Fruit fly (Drosophila melanogaster) whole organism, wandering third instar larva: ENCODE measurements around the gene CheB93b.
A peak's percentile ranks its signal among the peaks of the same experiment; 100 is the strongest.

ENCODE experiments used
- Abd-B ChIP-seq: fragments of >200 bp; optimal IDR thresholded peaks from 2 replicates; lab custom pipeline; 2017; ENCODE audit warnings: missing biosample characterization, missing genetic modification characterization
- CG32264 ChIP-seq: fragments of 200-800 bp; sonication (Bioruptor generic); optimal IDR thresholded peaks from 2 replicates; lab custom pipeline; 2016; ENCODE audit warnings: missing biosample characterization, missing genetic modification characterization
- CG9705 ChIP-seq: fragments of 200-800 bp; sonication (Bioruptor generic); optimal IDR thresholded peaks from 2 replicates; lab custom pipeline; 2018; ENCODE audit warnings: missing biosample characterization, mild to moderate bottlenecking, missing genetic modification characterization
- CrebA ChIP-seq: fragments of 200-800 bp; sonication (Bioruptor generic); optimal IDR thresholded peaks from 2 replicates; lab custom pipeline; 2016; ENCODE audit warnings: missing biosample characterization, mild to moderate bottlenecking, missing genetic modification characterization, borderline replicate concordance
- Dfd ChIP-seq: fragments of >200 bp; optimal IDR thresholded peaks from 2 replicates; lab custom pipeline; 2017; ENCODE audit warnings: missing biosample characterization, missing genetic modification characterization
- Dif ChIP-seq: fragments of 200-275, 200-300 bp; sonication (Bioruptor generic); optimal IDR thresholded peaks from 2 replicates; lab custom pipeline; 2018; ENCODE audit warnings: missing biosample characterization, missing genetic modification characterization; ENCODE audit not compliant: partially characterized antibody
- GATAd ChIP-seq: sonication (Bioruptor generic); optimal IDR thresholded peaks from 2 replicates; lab custom pipeline; 2016; ENCODE audit warnings: missing biosample characterization, missing genetic modification characterization
- HLH106 ChIP-seq: fragments of 200-800 bp; optimal IDR thresholded peaks from 3 replicates; lab custom pipeline; 2019; ENCODE audit warnings: missing biosample characterization, mild to moderate bottlenecking, missing genetic modification characterization, moderate library complexity
- Hnf4 ChIP-seq: fragments of 200-800 bp; sonication (Bioruptor generic); optimal IDR thresholded peaks from 2 replicates; lab custom pipeline; 2016; ENCODE audit warnings: missing biosample characterization, mild to moderate bottlenecking, missing genetic modification characterization
- Hr78 ChIP-seq: fragments of >200 bp; optimal IDR thresholded peaks from 2 replicates; lab custom pipeline; 2017; ENCODE audit warnings: missing biosample characterization, missing genetic modification characterization
- Hr83 ChIP-seq: fragments of 200-300 bp; sonication (Bioruptor generic); optimal IDR thresholded peaks from 2 replicates; lab custom pipeline; 2016; ENCODE audit warnings: missing biosample characterization, mild to moderate bottlenecking, missing genetic modification characterization, moderate library complexity; ENCODE audit not compliant: poor library complexity, severe bottlenecking
- Jra ChIP-seq: sonication (Bioruptor generic); optimal IDR thresholded peaks from 2 replicates; lab custom pipeline; 2016; ENCODE audit warnings: missing biosample characterization, missing genetic modification characterization
- Mio ChIP-seq: sonication (Bioruptor generic); optimal IDR thresholded peaks from 2 replicates; lab custom pipeline; 2016; ENCODE audit warnings: missing biosample characterization, missing genetic modification characterization
- Myc ChIP-seq: fragments of >200 bp; optimal IDR thresholded peaks from 2 replicates; lab custom pipeline; 2017
- N ChIP-seq: fragments of >200 bp; optimal IDR thresholded peaks from 2 replicates; lab custom pipeline; 2018; ENCODE audit warnings: missing biosample characterization, missing external identifiers, missing genetic modification characterization
- OdsH ChIP-seq: fragments of 200-800 bp; sonication (Bioruptor generic); optimal IDR thresholded peaks from 2 replicates; lab custom pipeline; 2016; ENCODE audit warnings: missing biosample characterization, mild to moderate bottlenecking, missing genetic modification characterization
- Rel ChIP-seq, 2 experiments: fragments of 200-800 bp; sonication (Bioruptor generic) in 1 of 2; optimal IDR thresholded peaks; 2 replicates in 1 of 2; 3 replicates in 1 of 2; lab custom pipeline; 2016 to 2019; ENCODE audit warnings: mild to moderate bottlenecking in 2 of 2, missing biosample characterization in 2 of 2, missing genetic modification characterization in 2 of 2, moderate library complexity in 1 of 2
- Sp1 ChIP-seq: fragments of 200-800 bp; sonication (Bioruptor generic); optimal IDR thresholded peaks from 3 replicates; lab custom pipeline; 2019; ENCODE audit warnings: missing biosample characterization, mild to moderate bottlenecking, missing genetic modification characterization, moderate library complexity
- Vsx2 ChIP-seq: fragments of 200-300, 225-300 bp; sonication (Bioruptor generic); optimal IDR thresholded peaks from 2 replicates; lab custom pipeline; 2018; ENCODE audit warnings: missing biosample characterization, missing genetic modification characterization; ENCODE audit not compliant: partially characterized antibody
- br ChIP-seq: fragments of 200-800 bp; sonication (Bioruptor generic); optimal IDR thresholded peaks from 2 replicates; lab custom pipeline; 2016; ENCODE audit warnings: missing biosample characterization, missing genetic modification characterization
- brk ChIP-seq: fragments of 200-800 bp; sonication (Bioruptor generic); optimal IDR thresholded peaks from 2 replicates; lab custom pipeline; 2016; ENCODE audit warnings: missing biosample characterization, mild to moderate bottlenecking, missing genetic modification characterization
- dl ChIP-seq, 2 experiments: fragments of 175-275, 200-275 bp in 1 of 2; fragments of 200-275 bp in 1 of 2; sonication (Bioruptor generic); optimal IDR thresholded peaks; lab custom pipeline; 2018; ENCODE audit warnings: mild to moderate bottlenecking in 2 of 2, missing biosample characterization in 2 of 2, missing genetic modification characterization in 2 of 2, moderate library complexity in 2 of 2; ENCODE audit not compliant: partially characterized antibody in 2 of 2, insufficient read depth in 1 of 2
- dmrt93B ChIP-seq: fragments of 200-800 bp; sonication (Bioruptor generic); optimal IDR thresholded peaks from 2 replicates; lab custom pipeline; 2018; ENCODE audit warnings: missing biosample characterization, mild to moderate bottlenecking, missing genetic modification characterization
- dsf ChIP-seq: sonication (Bioruptor generic); optimal IDR thresholded peaks from 2 replicates; lab custom pipeline; 2016; ENCODE audit warnings: missing biosample characterization, missing genetic modification characterization, borderline replicate concordance
- ey ChIP-seq: fragments of 200-800 bp; sonication (Bioruptor generic); optimal IDR thresholded peaks from 2 replicates; lab custom pipeline; 2016; ENCODE audit warnings: missing biosample characterization, missing genetic modification characterization
- foxo ChIP-seq, 2 experiments: fragments of 200-800 bp; sonication (Bioruptor generic); optimal IDR thresholded peaks; 2 replicates in 1 of 2; 3 replicates in 1 of 2; lab custom pipeline; 2016 to 2017; ENCODE audit warnings: missing biosample characterization in 2 of 2, missing genetic modification characterization in 2 of 2
- fru ChIP-seq: fragments of 200-800 bp; sonication (Bioruptor generic); optimal IDR thresholded peaks from 3 replicates; lab custom pipeline; 2016; ENCODE audit warnings: missing biosample characterization, mild to moderate bottlenecking, missing genetic modification characterization
- h ChIP-seq: fragments of 200-800 bp; sonication (Bioruptor generic); optimal IDR thresholded peaks from 3 replicates; lab custom pipeline; 2016; ENCODE audit warnings: missing biosample characterization, mild to moderate bottlenecking, missing genetic modification characterization
- jim ChIP-seq: fragments of 175-275, 200-325 bp; sonication (Bioruptor generic); optimal IDR thresholded peaks from 2 replicates; lab custom pipeline; 2016; ENCODE audit warnings: missing biosample characterization, mild to moderate bottlenecking, missing genetic modification characterization
- lola ChIP-seq: fragments of >200 bp; optimal IDR thresholded peaks from 2 replicates; lab custom pipeline; 2017; ENCODE audit warnings: missing biosample characterization, missing genetic modification characterization
- pan ChIP-seq: fragments of >200 bp; optimal IDR thresholded peaks from 2 replicates; lab custom pipeline; 2017
- psq ChIP-seq: fragments of 200-800 bp; sonication (Bioruptor generic); optimal IDR thresholded peaks from 3 replicates; lab custom pipeline; 2017; ENCODE audit warnings: missing biosample characterization, mild to moderate bottlenecking, missing genetic modification characterization, moderate library complexity
- rgr ChIP-seq: fragments of 200-800 bp; sonication (Bioruptor generic); optimal IDR thresholded peaks from 3 replicates; lab custom pipeline; 2016; ENCODE audit warnings: missing biosample characterization, mild to moderate bottlenecking, missing genetic modification characterization
- sage ChIP-seq: fragments of 200-800 bp; sonication (Bioruptor generic); optimal IDR thresholded peaks from 2 replicates; lab custom pipeline; 2016; ENCODE audit warnings: missing biosample characterization, mild to moderate bottlenecking, missing genetic modification characterization
- sv ChIP-seq: fragments of 200-800 bp; sonication (Bioruptor generic); optimal IDR thresholded peaks from 3 replicates; lab custom pipeline; 2016; ENCODE audit warnings: missing biosample characterization, missing genetic modification characterization
- tai ChIP-seq: sonication (Bioruptor generic); optimal IDR thresholded peaks from 2 replicates; lab custom pipeline; 2016; ENCODE audit warnings: missing biosample characterization, missing genetic modification characterization
- usp ChIP-seq: fragments of >200 bp; optimal IDR thresholded peaks from 2 replicates; lab custom pipeline; 2017; ENCODE audit warnings: missing biosample characterization, missing genetic modification characterization
- woc ChIP-seq: sonication (Bioruptor generic); optimal IDR thresholded peaks from 2 replicates; lab custom pipeline; 2016; ENCODE audit warnings: missing biosample characterization, mild to moderate bottlenecking, missing genetic modification characterization

The CheB93b gene

DNA sequence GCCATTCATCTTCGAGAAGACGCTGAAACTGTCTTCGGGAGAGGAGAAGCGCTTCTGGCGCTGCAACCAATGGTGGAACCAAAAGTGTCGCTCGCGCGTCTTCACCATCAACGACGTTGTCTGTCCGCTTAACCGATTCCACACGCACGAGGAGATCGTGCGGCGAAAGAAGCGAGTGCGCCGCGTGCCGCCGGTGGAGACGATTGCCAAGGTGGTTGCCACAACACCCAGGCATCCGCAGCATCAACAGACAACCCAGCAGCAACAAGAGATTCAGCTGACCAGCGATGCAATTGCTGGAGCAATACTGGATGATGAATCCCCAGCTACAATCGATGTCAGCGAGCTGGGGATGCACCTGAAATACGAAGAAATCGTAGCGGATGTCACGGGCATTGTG lies 40.5 kb upstream of the CheB93b start:
- TF ChIP-seq fru (GFP tag; lab: Kevin White, UChicago) (no peak), CG32264 (GFP tag; lab: Kevin White, UChicago) (no peak), sv (GFP tag; lab: Kevin White, UChicago) (no peak), dmrt93B (no peak), CG9705 (no peak), Dfd (GFP tag; lab: Kevin White, UChicago) (no peak), jim (no peak), N (GFP tag; lab: Kevin White, UChicago) (no peak)
- TF ChIP-seq, all 38 proteins: peak for 0

DNA sequence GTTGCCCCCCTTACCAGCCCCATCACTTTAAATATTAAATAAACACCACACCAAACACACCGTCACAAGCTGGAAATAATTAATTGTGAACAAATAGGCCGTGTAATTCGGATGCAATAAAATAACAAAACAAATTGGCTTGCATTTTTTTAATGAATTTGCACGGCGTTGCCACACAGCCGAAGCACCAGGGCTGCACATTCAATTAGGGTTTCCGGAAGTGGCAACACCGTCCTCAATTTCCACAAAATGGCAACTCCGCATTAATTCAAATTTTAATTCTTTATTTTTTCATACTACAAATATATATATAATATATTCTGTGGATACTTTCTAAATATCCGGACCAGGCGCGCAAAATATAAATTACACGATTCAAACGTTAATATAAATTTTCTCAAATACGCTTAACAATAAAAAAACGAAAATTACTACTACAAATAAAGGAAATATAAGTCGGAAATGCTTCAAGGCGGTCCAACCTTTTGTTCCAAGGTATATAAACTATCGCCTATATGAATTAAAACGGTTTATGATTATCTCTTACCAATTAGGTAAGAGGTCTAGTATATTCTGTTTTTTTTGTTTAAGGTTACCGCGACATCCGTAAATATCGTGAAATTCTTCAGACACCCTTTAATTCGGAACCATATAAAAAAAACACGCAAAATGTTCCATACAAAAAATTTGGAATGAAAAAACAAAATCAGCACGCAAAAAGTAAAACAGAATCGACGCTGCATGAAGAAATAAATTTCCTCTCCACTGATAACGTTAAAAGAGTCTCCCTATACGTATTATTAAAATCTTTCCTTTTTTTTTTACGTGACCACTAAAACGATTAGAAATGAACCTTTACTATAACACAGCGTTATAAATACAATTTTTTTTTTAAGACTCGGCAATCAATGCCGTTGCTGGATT lies 35.3 kb upstream of the CheB93b start:
- TF ChIP-seq h (GFP tag; lab: Kevin White, UChicago), result peak; percentile 8
- peak in 1 of 2 experiments; percentile 45 for TF ChIP-seq foxo (GFP tag; optimal IDR thresholded peaks at IDR 0.05; lab: Kevin White, UChicago)
- TF ChIP-seq jim, result no peak
- TF ChIP-seq fru (GFP tag; lab: Kevin White, UChicago), result peak; percentile 7
- TF ChIP-seq brk, result no peak
- no peak for TF ChIP-seq OdsH (GFP tag; lab: Kevin White, UChicago)
- TF ChIP-seq Vsx2 (GFP tag; lab: Kevin White, UChicago), result peak; percentile 65
- peak; percentile 67 for TF ChIP-seq Jra (GFP tag; lab: Kevin White, UChicago)
- no peak for TF ChIP-seq dl (GFP tag; optimal IDR thresholded peaks at IDR 0.05; lab: Kevin White, UChicago; ENCODE audit: insufficient read depth in 1 of 2, partially characterized antibody in 2 of 2)
- TF ChIP-seq Rel (GFP tag; optimal IDR thresholded peaks at IDR 0.05; lab: Kevin White, UChicago), result no peak
- TF ChIP-seq Rel (tag; optimal IDR thresholded peaks at IDR 0.05; lab: Kevin White, UChicago), result peak; percentile 41
- no peak for TF ChIP-seq psq (GFP tag; lab: Kevin White, UChicago)
- TF ChIP-seq Sp1 (GFP tag; lab: Kevin White, UChicago), result peak; percentile 31
- peak; percentile 51 for TF ChIP-seq HLH106
- peak; percentile 23 for TF ChIP-seq Myc (lab: Kevin White, UChicago)
- peak; percentile 16 for TF ChIP-seq Hnf4
- peak; percentile 22 for TF ChIP-seq Hr83 (GFP tag; lab: Kevin White, UChicago)
- TF ChIP-seq sage, result no peak
- peak; percentile 72 for TF ChIP-seq CG9705
- no peak for TF ChIP-seq CrebA (GFP tag; lab: Kevin White, UChicago)
- peak; percentile 8 for TF ChIP-seq sv (GFP tag; lab: Kevin White, UChicago)
- TF ChIP-seq, all 38 proteins: peak for 13

DNA sequence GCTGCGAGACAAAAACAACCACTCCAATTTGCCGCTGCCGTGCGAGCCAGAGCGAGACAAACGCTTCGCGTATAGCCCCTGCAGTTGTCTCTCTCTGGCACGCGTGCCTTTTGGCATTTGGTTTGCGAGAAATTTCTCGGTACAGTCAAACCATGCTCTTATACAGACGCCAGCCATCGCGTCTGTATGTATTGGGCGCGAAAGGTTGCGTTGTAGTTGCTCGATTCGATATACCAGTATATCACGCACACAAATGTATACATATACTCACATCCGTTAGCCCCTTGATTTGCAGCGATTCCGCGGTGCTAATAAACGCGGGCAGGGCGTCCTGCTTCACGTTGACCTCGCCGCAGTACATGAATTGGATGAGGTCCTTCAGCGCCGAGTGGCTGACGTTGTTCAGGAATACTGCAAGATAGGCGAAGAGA lies 32.6 kb upstream of the CheB93b start:
- no peak for TF ChIP-seq woc
- TF ChIP-seq Dif (GFP tag; lab: Kevin White, UChicago), result peak; percentile 70
- TF ChIP-seq jim, result no peak
- TF ChIP-seq pan (lab: Kevin White, UChicago), result no peak
- no peak for TF ChIP-seq usp (GFP tag; lab: Kevin White, UChicago)
- no peak for TF ChIP-seq HLH106
- TF ChIP-seq OdsH (GFP tag; lab: Kevin White, UChicago), result no peak
- TF ChIP-seq dl (GFP tag; optimal IDR thresholded peaks at IDR 0.05; lab: Kevin White, UChicago; ENCODE audit: insufficient read depth in 1 of 2, partially characterized antibody in 2 of 2), result peak; percentile 31 to 47
- no peak for TF ChIP-seq lola (GFP tag; lab: Kevin White, UChicago)
- TF ChIP-seq Myc (lab: Kevin White, UChicago), result peak; percentile 31
- TF ChIP-seq brk, result peak; percentile 42
- TF ChIP-seq Hr83 (GFP tag; lab: Kevin White, UChicago), result peak; percentile 76
- TF ChIP-seq N (GFP tag; lab: Kevin White, UChicago), result no peak
- no peak for TF ChIP-seq tai
- TF ChIP-seq CG32264 (GFP tag; lab: Kevin White, UChicago), result peak; percentile 2
- TF ChIP-seq Hnf4, result peak; percentile 25
- no peak for TF ChIP-seq dmrt93B
- TF ChIP-seq ey, result no peak
- peak in 1 of 2 experiments; percentile 22 for TF ChIP-seq foxo (GFP tag; optimal IDR thresholded peaks at IDR 0.05; lab: Kevin White, UChicago)
- no peak for TF ChIP-seq sage
- TF ChIP-seq CrebA (GFP tag; lab: Kevin White, UChicago), result no peak
- no peak for TF ChIP-seq Hr78 (GFP tag; lab: Kevin White, UChicago)
- no peak for TF ChIP-seq fru (GFP tag; lab: Kevin White, UChicago)
- no peak for TF ChIP-seq br
- peak; percentile 97 for TF ChIP-seq h (GFP tag; lab: Kevin White, UChicago)
- TF ChIP-seq psq (GFP tag; lab: Kevin White, UChicago), result peak; percentile 19
- TF ChIP-seq dsf (GFP tag; lab: Kevin White, UChicago), result no peak
- TF ChIP-seq CG9705, result no peak
- TF ChIP-seq Sp1 (GFP tag; lab: Kevin White, UChicago), result peak; percentile 34
- TF ChIP-seq GATAd (GFP tag; lab: Kevin White, UChicago), result no peak
- TF ChIP-seq Vsx2 (GFP tag; lab: Kevin White, UChicago), result no peak
- peak; percentile 22 for TF ChIP-seq rgr
- TF ChIP-seq sv (GFP tag; lab: Kevin White, UChicago), result no peak
- no peak for TF ChIP-seq Rel (GFP tag; optimal IDR thresholded peaks at IDR 0.05; lab: Kevin White, UChicago)
- peak; percentile 14 for TF ChIP-seq Rel (tag; optimal IDR thresholded peaks at IDR 0.05; lab: Kevin White, UChicago)
- TF ChIP-seq Mio (GFP tag; lab: Kevin White, UChicago), result no peak
- TF ChIP-seq Abd-B (GFP tag; lab: Kevin White, UChicago), result no peak
- no peak for TF ChIP-seq Dfd (GFP tag; lab: Kevin White, UChicago)
- TF ChIP-seq Jra (GFP tag; lab: Kevin White, UChicago), result no peak
